Worm (Caenorhabditis elegans) whole organism, L4/young adult: Measurements from ENCODE around the gene gpa-3.

Experiments
- dao-5 ChIP-seq: sonication (generic microtip); optimal IDR thresholded peaks from 2 replicates; lab custom pipeline; 2016; ENCODE audit warnings: missing genotype, missing genetic modification characterization, moderate library complexity, missing compliant biosample characterization
- him-1 ChIP-seq: sonication (generic microtip); optimal IDR thresholded peaks from 2 replicates; lab custom pipeline; 2016; ENCODE audit warnings: missing genotype, missing genetic modification reagents, missing genetic modification characterization, missing compliant biosample characterization

ce11 chrV:9408869-9409268, 49.3 kb upstream of the gpa-3 start:
- TF ChIP-seq him-1 (tag; lab: Kevin White, UChicago) (no peak), dao-5 (no peak)
